Worm (Caenorhabditis elegans) whole organism, mixed stage, embryonic: ENCODE results near the gene dhhc-5.

Experiments used
- blmp-1 ChIP-seq: fragments of 150-350 bp; optimal IDR thresholded peaks from 2 replicates; lab custom pipeline; 2014; ENCODE audit warnings: missing biosample characterization, missing genetic modification characterization
- ces-1 ChIP-seq: fragments of 150-350 bp; optimal IDR thresholded peaks from 2 replicates; lab custom pipeline; 2014; ENCODE audit warnings: missing biosample characterization, missing genetic modification reagents, missing genetic modification characterization
- elt-1 ChIP-seq: sonication (generic microtip); optimal IDR thresholded peaks from 2 replicates; lab custom pipeline; 2017; ENCODE audit warnings: missing genetic modification characterization, mild to moderate bottlenecking, missing compliant biosample characterization, antibody characterized with exemption, moderate library complexity, borderline replicate concordance; ENCODE audit not compliant: insufficient read depth
- lsy-2 ChIP-seq: fragments of 150-350 bp; optimal IDR thresholded peaks from 2 replicates; lab custom pipeline; 2014; ENCODE audit warnings: missing biosample characterization, missing genetic modification characterization
- mab-5 ChIP-seq: fragments of 150-350 bp; optimal IDR thresholded peaks from 2 replicates; lab custom pipeline; 2014; ENCODE audit warnings: missing biosample characterization, missing genetic modification characterization
- mls-2 ChIP-seq: sonication (generic microtip); optimal IDR thresholded peaks from 2 replicates; lab custom pipeline; 2016; ENCODE audit warnings: mild to moderate bottlenecking, missing genetic modification characterization, moderate library complexity, missing compliant biosample characterization
- nhr-12 ChIP-seq: fragments of 150-350 bp; optimal IDR thresholded peaks from 2 replicates; lab custom pipeline; 2014; ENCODE audit warnings: missing biosample characterization, missing genetic modification characterization
- nhr-2 ChIP-seq: fragments of 150-350 bp; optimal IDR thresholded peaks from 2 replicates; lab custom pipeline; 2014; ENCODE audit warnings: missing biosample characterization, missing genetic modification characterization
- nhr-28 ChIP-seq: fragments of 150-350 bp; optimal IDR thresholded peaks from 2 replicates; lab custom pipeline; 2014; ENCODE audit warnings: missing biosample characterization, missing genetic modification characterization
- tbx-8 ChIP-seq: fragments of 200-800 bp; sonication (Bioruptor generic); optimal IDR thresholded peaks from 2 replicates; lab custom pipeline; 2018; ENCODE audit warnings: mild to moderate bottlenecking, missing genetic modification characterization, moderate library complexity, missing compliant biosample characterization
- unc-120 ChIP-seq: sonication (generic microtip); optimal IDR thresholded peaks from 2 replicates; lab custom pipeline; 2017; ENCODE audit warnings: missing genetic modification characterization, missing compliant biosample characterization; ENCODE audit not compliant: poor library complexity, severe bottlenecking
- unc-39 ChIP-seq: fragments of 150-350 bp; optimal IDR thresholded peaks from 2 replicates; lab custom pipeline; 2014; ENCODE audit warnings: missing biosample characterization, missing genetic modification characterization
- zip-8 ChIP-seq: fragments of 150-350 bp; optimal IDR thresholded peaks from 2 replicates; lab custom pipeline; 2014; ENCODE audit warnings: missing biosample characterization, missing genetic modification characterization

dhhc-5 gene

DNA sequence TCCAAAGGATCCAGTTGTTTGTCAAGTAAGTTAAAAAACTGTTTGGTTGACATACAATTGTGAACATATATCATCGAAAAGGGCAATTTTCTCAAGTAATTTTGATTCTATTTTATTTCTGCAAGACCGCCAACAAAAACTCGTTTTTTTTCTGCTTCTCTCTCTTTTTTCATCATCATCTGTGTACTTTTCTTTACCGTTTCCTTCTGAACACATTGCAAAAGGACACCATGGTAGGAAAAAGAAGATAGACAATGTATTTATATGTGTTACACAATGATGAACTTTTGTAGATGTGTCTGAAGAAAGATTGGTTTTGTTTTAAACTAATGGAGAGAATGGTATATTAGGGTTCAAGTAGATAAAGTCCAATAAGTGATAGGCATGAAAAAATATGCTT is 50.0 kb downstream of the dhhc-5 start:
- TF ChIP-seq lsy-2 (tag; lab: Kevin White, UChicago) (no peak), zip-8 (tag; lab: Kevin White, UChicago) (no peak), tbx-8 (GFP tag; lab: Kevin White, UChicago) (no peak)

DNA sequence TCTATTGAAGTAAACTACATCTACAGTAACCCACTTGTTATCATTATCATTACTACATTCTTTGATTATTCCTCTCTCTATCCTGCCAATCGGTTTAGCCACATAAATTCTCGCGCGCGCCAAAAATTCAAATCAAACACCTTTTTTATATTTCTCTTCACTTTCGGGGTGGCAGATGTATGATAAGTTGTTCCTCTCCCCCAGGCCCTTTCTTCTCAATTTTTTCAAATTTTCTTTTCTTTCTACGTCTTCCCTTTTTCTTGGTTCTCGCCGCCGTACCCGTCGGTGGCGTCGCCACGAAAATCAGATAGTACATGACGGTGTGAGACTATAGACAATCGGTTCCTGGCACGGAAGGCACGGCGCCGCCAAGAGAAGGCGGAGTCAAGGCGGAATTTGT is 50.9 kb downstream of the dhhc-5 start, which contains the start of gene R05H11.2:
R05H11.2 (plus strand) TSS at position 333 of the 400 bp plus-strand sequence.
- TF ChIP-seq nhr-2 (tag; lab: Kevin White, UChicago) (no peak), nhr-12 (tag; lab: Kevin White, UChicago) (no peak), zip-8 (tag; lab: Kevin White, UChicago) (no peak), nhr-28 (tag; lab: Kevin White, UChicago) (no peak), unc-120 (tag; lab: Kevin White, UChicago) (no peak), mls-2 (no peak), elt-1 (tag; lab: Kevin White, UChicago) (no peak), tbx-8 (GFP tag; lab: Kevin White, UChicago) (no peak), ces-1 (no peak), unc-39 (tag; lab: Kevin White, UChicago) (no peak), blmp-1 (no peak), mab-5 (no peak)
